Fruit fly (Drosophila melanogaster): Measurements from ENCODE around the gene CG14624.

DNA sequence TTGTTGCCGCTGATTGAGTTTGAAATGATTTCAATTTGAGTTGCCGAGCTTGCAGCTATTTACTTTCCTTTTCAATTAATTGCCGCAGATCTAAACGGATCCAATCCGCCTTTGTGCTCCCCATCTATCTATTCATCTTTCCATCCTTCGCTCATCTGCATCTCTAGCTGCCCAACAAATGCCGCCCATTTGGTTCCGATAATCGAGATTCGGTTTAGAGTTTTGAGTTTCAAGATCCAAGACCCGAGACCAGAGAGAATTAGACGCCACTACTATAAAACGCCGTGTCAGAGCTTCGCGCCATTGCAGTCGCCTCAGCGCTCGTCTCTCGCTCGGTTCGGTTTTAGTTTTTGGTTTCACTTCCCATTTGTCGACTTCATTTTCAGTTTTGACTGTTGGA lies 22.1 kb upstream of the CG14624 start, which contains the start of gene CG14626:
- TF ChIP-seq CG15601 (tag; optimal IDR thresholded peaks at IDR 0.05), result no peak
- TF ChIP-seq Spps (tag; optimal IDR thresholded peaks at IDR 0.05), result no peak
- TF ChIP-seq ttk (GFP tag; IDR thresholded peaks at IDR 0.05), result no peak
- TF ChIP-seq ara (GFP tag; IDR thresholded peaks at IDR 0.05), result no peak
- TF ChIP-seq CG8290 (GFP tag; optimal IDR thresholded peaks at IDR 0.05), result no peak
- no peak for TF ChIP-seq CG8290 (tag; optimal IDR thresholded peaks at IDR 0.05)
- TF ChIP-seq dimm (GFP tag; IDR thresholded peaks at IDR 0.05), result no peak
